Fruit fly (Drosophila melanogaster): Measurements from ENCODE around the gene Nasp.

Gene Nasp

DNA sequence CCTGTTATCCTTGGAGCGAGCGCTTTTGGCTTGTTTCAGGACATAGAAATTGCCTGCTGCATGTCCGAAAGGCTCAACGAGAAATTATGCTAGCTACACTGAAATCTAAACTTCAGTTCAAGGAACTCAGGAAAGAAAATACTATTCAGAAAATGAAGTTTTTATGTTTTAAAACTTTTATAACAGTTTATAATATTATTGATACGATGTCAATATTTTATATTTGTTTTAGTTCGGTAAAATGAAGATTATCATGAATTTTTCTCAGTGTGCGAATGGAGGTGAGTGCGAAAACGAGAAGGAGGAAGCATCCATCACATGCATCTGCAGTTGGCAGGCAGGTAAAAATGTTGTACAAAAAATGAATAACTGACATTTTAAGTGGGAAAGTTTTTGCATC is 1.2 kb upstream of the Nasp start (continued):
- TF ChIP-seq rgr (GFP tag; optimal IDR thresholded peaks at IDR 0.05) (peak; percentile 80), OdsH (GFP tag; optimal IDR thresholded peaks at IDR 0.05) (peak; percentile 83), HLH106 (tag; optimal IDR thresholded peaks at IDR 0.05) (peak; percentile 76), dl (GFP tag; optimal IDR thresholded peaks at IDR 0.05; ENCODE audit: insufficient read depth in 1 of 2, partially characterized antibody in 2 of 2) (no peak), dmrt93B (GFP tag; optimal IDR thresholded peaks at IDR 0.05) (peak; percentile 41), lola (GFP tag; optimal IDR thresholded peaks at IDR 0.05) (no peak), sv (GFP tag; optimal IDR thresholded peaks at IDR 0.05) (no peak), jim (GFP tag; optimal IDR thresholded peaks at IDR 0.05) (no peak), Vsx2 (GFP tag; optimal IDR thresholded peaks at IDR 0.05; ENCODE audit: partially characterized antibody) (no peak), Mio (GFP tag; optimal IDR thresholded peaks at IDR 0.05) (no peak), fru (GFP tag; optimal IDR thresholded peaks at IDR 0.05) (peak; percentile 78)

DNA sequence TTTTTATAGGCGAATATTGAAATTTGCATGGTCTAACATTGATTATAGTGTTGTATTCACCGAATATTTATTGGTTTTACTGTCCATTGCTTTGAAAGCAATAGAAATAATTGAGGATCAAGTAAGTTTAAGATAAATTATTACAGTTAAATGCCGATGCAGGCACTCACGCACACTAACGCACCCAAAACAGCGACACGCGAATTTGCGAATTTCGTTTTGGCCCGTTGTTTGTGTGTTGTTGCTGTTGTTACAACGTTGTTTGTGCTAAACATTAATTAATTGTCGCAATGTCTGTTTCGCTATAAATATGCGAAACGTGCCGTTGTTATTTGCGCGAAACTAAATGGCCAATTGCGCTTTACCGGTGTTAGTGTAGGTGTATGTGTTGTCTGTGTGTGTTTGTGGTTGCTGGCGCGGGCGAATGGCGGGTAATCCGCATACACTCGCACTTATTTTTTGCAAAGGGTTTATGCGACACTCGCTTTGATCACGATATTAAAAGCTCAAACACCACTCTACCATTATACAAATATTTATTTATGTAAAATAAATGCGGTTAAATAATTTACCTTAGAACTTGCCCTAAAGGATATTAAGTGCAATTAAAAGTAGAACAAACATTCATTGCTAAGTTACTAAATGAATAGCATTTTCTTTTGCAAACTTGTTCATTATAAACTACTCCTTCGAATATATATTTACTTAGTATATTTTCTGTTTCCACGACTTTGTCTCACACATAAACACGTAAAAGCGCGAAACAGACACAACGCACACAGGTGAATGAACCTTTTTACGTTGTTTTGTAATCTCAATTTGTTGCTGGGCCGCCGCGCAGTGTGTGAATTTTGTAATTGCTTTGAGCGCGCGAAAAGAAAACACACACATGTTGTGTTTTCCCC is 525 bp downstream of the Nasp start:
- TF ChIP-seq Vsx2 (GFP tag; optimal IDR thresholded peaks at IDR 0.05; ENCODE audit: partially characterized antibody) (no peak), GATAd (GFP tag; optimal IDR thresholded peaks at IDR 0.05) (no peak), OdsH (GFP tag; optimal IDR thresholded peaks at IDR 0.05) (peak; percentile 77), h (GFP tag; optimal IDR thresholded peaks at IDR 0.05) (peak; percentile 80), br (GFP tag; optimal IDR thresholded peaks at IDR 0.05) (peak; percentile 55), Dfd (GFP tag; optimal IDR thresholded peaks at IDR 0.05) (no peak), Hr78 (GFP tag; optimal IDR thresholded peaks at IDR 0.05) (no peak), HLH106 (tag; optimal IDR thresholded peaks at IDR 0.05) (peak; percentile 88), psq (GFP tag; optimal IDR thresholded peaks at IDR 0.05) (peak; percentile 57), CrebA (GFP tag; optimal IDR thresholded peaks at IDR 0.05; ENCODE audit: borderline replicate concordance) (peak; percentile 10), rgr (GFP tag; optimal IDR thresholded peaks at IDR 0.05) (peak; percentile 74), brk (GFP tag; optimal IDR thresholded peaks at IDR 0.05) (peak; percentile 59), CG32264 (GFP tag; optimal IDR thresholded peaks at IDR 0.05) (peak; percentile 6), Sp1 (GFP tag; optimal IDR thresholded peaks at IDR 0.05) (peak; percentile 88), N (GFP tag; optimal IDR thresholded peaks at IDR 0.05) (peak; percentile 40), CG9705 (GFP tag; optimal IDR thresholded peaks at IDR 0.05) (peak; percentile 61), Rel (GFP tag; optimal IDR thresholded peaks at IDR 0.05) (peak; percentile 12), Rel (tag; optimal IDR thresholded peaks at IDR 0.05) (peak; percentile 75), fru (GFP tag; optimal IDR thresholded peaks at IDR 0.05) (peak; percentile 83), tai (GFP tag; optimal IDR thresholded peaks at IDR 0.05) (no peak), dsf (GFP tag; optimal IDR thresholded peaks at IDR 0.05; ENCODE audit: borderline replicate concordance) (peak; percentile 15), foxo (GFP tag; optimal IDR thresholded peaks at IDR 0.05) (peak in 1 of 2 experiments; percentile 79), ey (GFP tag; optimal IDR thresholded peaks at IDR 0.05) (peak; percentile 32), dl (GFP tag; optimal IDR thresholded peaks at IDR 0.05; ENCODE audit: insufficient read depth in 1 of 2, partially characterized antibody in 2 of 2) (no peak), Myc (optimal IDR thresholded peaks at IDR 0.05) (no peak), Hr83 (GFP tag; optimal IDR thresholded peaks at IDR 0.05; ENCODE audit: poor library complexity, severe bottlenecking) (no peak), sage (GFP tag; optimal IDR thresholded peaks at IDR 0.05) (peak; percentile 60), dmrt93B (GFP tag; optimal IDR thresholded peaks at IDR 0.05) (peak; percentile 72), Hnf4 (GFP tag; optimal IDR thresholded peaks at IDR 0.05) (no peak), woc (GFP tag; optimal IDR thresholded peaks at IDR 0.05) (peak; percentile 17), Abd-B (GFP tag; optimal IDR thresholded peaks at IDR 0.05) (no peak), Dif (GFP tag; optimal IDR thresholded peaks at IDR 0.05; ENCODE audit: partially characterized antibody) (no peak)

DNA sequence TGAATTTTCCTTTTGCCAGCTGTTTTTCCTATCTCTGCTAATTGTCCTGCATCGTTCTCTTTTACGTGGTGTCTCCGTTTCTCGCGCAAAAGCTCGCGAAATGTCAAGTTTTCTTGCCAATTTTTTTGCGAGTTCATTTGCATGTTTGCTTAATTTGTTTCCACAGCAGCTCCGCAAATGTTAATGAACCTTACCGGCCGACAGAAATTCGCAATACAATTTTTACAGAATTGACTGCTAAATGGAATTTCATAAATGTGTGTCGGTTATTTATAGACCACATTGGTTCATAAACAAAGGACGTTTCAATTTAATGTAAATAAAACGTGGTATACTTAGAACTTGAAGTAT is 1.2 kb downstream of the Nasp start:
- TF ChIP-seq Hr83 (GFP tag; optimal IDR thresholded peaks at IDR 0.05; ENCODE audit: poor library complexity, severe bottlenecking) (peak; percentile 86), CrebA (GFP tag; optimal IDR thresholded peaks at IDR 0.05; ENCODE audit: borderline replicate concordance) (no peak), Hnf4 (GFP tag; optimal IDR thresholded peaks at IDR 0.05) (no peak), rgr (GFP tag; optimal IDR thresholded peaks at IDR 0.05) (peak; percentile 52)

All from whole organism, wandering third instar larva.